Fruit fly (Drosophila melanogaster): ENCODE measurements around the gene PH4alphaNE1.

Gene PH4alphaNE1

DNA sequence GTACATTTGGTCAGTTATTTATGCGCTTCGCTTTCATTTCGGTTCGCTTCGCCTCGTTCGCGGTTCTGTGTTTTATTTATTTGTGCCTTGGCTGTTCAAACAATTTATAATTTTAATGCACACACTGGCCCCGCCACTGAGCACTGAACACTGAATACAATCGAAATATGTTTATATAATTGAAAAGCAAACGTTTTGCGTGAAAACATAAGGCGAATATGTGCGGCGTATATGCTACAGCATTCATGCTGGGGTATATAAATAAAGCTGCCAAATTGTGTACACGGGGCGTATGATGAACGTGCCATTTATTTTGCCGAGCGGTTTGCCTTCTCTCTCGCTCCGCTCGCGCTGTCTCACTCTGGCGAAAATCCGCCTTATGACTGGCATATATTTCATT lies 36.8 kb upstream of the PH4alphaNE1 start (continued):
- TF ChIP-seq CG18599 (GFP tag; optimal IDR thresholded peaks at IDR 0.05): peak; percentile 57
- peak; percentile 35 for TF ChIP-seq caup (GFP tag; optimal IDR thresholded peaks at IDR 0.05; ENCODE audit: severe bottlenecking)
- TF ChIP-seq CG12769 (tag; optimal IDR thresholded peaks at IDR 0.05): peak; percentile 19
- TF ChIP-seq sd (tag; optimal IDR thresholded peaks at IDR 0.05): peak; percentile 36
- no peak for TF ChIP-seq knrl (GFP tag; IDR thresholded peaks at IDR 0.05; ENCODE audit: partially characterized antibody)
- peak; percentile 26 for TF ChIP-seq CG2678 (tag; optimal IDR thresholded peaks at IDR 0.05)
- TF ChIP-seq Hmr (GFP tag; optimal IDR thresholded peaks at IDR 0.05): peak; percentile 23
- peak; percentile 14 for TF ChIP-seq CG15514 (GFP tag; optimal IDR thresholded peaks at IDR 0.05)
- peak; percentile 54 for TF ChIP-seq Fer1 (GFP tag; optimal IDR thresholded peaks at IDR 0.05)
- no peak for TF ChIP-seq so (GFP tag; IDR thresholded peaks at IDR 0.05)
- no peak for TF ChIP-seq CG11696 (GFP tag; IDR thresholded peaks at IDR 0.05)

- TF ChIP-seq CG1603 (tag; optimal IDR thresholded peaks at IDR 0.05): peak; percentile 40
- 0 out of 3 replicates have a peak, but pooled peaks have one; percentile 26 for TF ChIP-seq CG17361 (GFP tag; IDR thresholded peaks at IDR 0.05)
- TF ChIP-seq lilli (GFP tag; optimal IDR thresholded peaks at IDR 0.05): peak; percentile 11
- peak; percentile 22 for TF ChIP-seq CG13424 (tag; optimal IDR thresholded peaks at IDR 0.05)
- TF ChIP-seq Sox102F (GFP tag; optimal IDR thresholded peaks at IDR 0.05): peak; percentile 28
- 0 out of 3 replicates have a peak, but pooled peaks have one; percentile 44 for TF ChIP-seq zfh1 (GFP tag; IDR thresholded peaks at IDR 0.05)
- TF ChIP-seq Xbp1 (GFP tag; optimal IDR thresholded peaks at IDR 0.05): peak; percentile 9
- TF ChIP-seq CG30403 (GFP tag; optimal IDR thresholded peaks at IDR 0.05): peak; percentile 13
- no peak for TF ChIP-seq cato (GFP tag; optimal IDR thresholded peaks at IDR 0.05; ENCODE audit: borderline replicate concordance)
- TF ChIP-seq CoRest (tag; optimal IDR thresholded peaks at IDR 0.05): peak; percentile 26
- peak; percentile 61; the same call in 2 of the 3 replicates for TF ChIP-seq dysf (GFP tag; IDR thresholded peaks at IDR 0.05)
- TF ChIP-seq CG7839 (tag; optimal IDR thresholded peaks at IDR 0.05): peak; percentile 32
- no peak for TF ChIP-seq CG12071 (GFP tag; optimal IDR thresholded peaks at IDR 0.05)
- TF ChIP-seq CG15269 (tag; optimal IDR thresholded peaks at IDR 0.05): peak; percentile 43
- TF ChIP-seq Nf-YC (tag; optimal IDR thresholded peaks at IDR 0.05): peak; percentile 11
- peak; percentile 13 for TF ChIP-seq Hr3 (GFP tag; optimal IDR thresholded peaks at IDR 0.05)
- no peak for TF ChIP-seq MESR4 (GFP tag; optimal IDR thresholded peaks at IDR 0.05)
- peak; percentile 57; the same call in 1 of the 2 replicates for TF ChIP-seq Rfx (GFP tag; IDR thresholded peaks at IDR 0.05)
- no peak for TF ChIP-seq toy (GFP tag; IDR thresholded peaks at IDR 0.05)
- TF ChIP-seq CG12391 (tag; optimal IDR thresholded peaks at IDR 0.05): peak; percentile 19
- peak; percentile 46 for TF ChIP-seq grau (tag; optimal IDR thresholded peaks at IDR 0.05)
- peak; percentile 54; the same call in 1 of the 2 replicates for TF ChIP-seq Atf6 (GFP tag; IDR thresholded peaks at IDR 0.05)
- peak; percentile 7 for TF ChIP-seq Antp (GFP tag; optimal IDR thresholded peaks at IDR 0.05)
- no peak for TF ChIP-seq Aef1 (GFP tag; IDR thresholded peaks at IDR 0.05)
- TF ChIP-seq CG31224 (GFP tag; IDR thresholded peaks at IDR 0.05): peak; percentile 22; the same call in 1 of the 2 replicates
- TF ChIP-seq Med (GFP tag): peak; percentile 17
- TF ChIP-seq lmd (GFP tag; IDR thresholded peaks at IDR 0.05): peak; percentile 48; the same call in 1 of the 2 replicates
- TF ChIP-seq crol (GFP tag; IDR thresholded peaks at IDR 0.05): no peak; the same call in 1 of the 2 replicates
- no peak for TF ChIP-seq wdn (GFP tag; IDR thresholded peaks at IDR 0.05)
- peak; percentile 27; the same call in 2 of the 3 replicates for TF ChIP-seq tgo (GFP tag; IDR thresholded peaks at IDR 0.05)
- peak; percentile 65; the same call in 2 of the 3 replicates for TF ChIP-seq row (GFP tag; IDR thresholded peaks at IDR 0.05)
- TF ChIP-seq CG14441 (GFP tag; IDR thresholded peaks at IDR 0.05): peak; percentile 11; the same call in 1 of the 2 replicates
- no peak for TF ChIP-seq prd (optimal IDR thresholded peaks at IDR 0.05)
- TF ChIP-seq prd (GFP tag; IDR thresholded peaks at IDR 0.05): peak; percentile 40; the same call in 1 of the 3 replicates
- TF ChIP-seq dpn (GFP tag; optimal IDR thresholded peaks at IDR 0.05): peak in 1 of 2 experiments; percentile 7
- TF ChIP-seq Meics (GFP tag; optimal IDR thresholded peaks at IDR 0.05): no peak
- TF ChIP-seq CG17328 (GFP tag; IDR thresholded peaks at IDR 0.05): no peak
- peak; percentile 57 for TF ChIP-seq gem (tag; optimal IDR thresholded peaks at IDR 0.05)
These were observed 36.3 kb upstream of the PH4alphaNE1 start for dm6 chr3R:30536432-30536831.
